Fruit fly (Drosophila melanogaster) S2 (cell line): ENCODE results near the gene CG31601.

Experiments
- CG8478 ChIP-seq: fragments of >200 bp; optimal IDR thresholded peaks from 2 replicates; lab custom pipeline; 2018
- CTCF ChIP-seq, 2 experiments: fragments of >200 bp; optimal IDR thresholded peaks; 2 replicates each; lab custom pipeline; 2018

- TF ChIP-seq CTCF (optimal IDR thresholded peaks at IDR 0.05; lab: Kevin White, UChicago) (no peak), CG8478 (no peak)
Observed at dm6 chr2L:22036877-22037276, 6.8 kb downstream of the CG31601 start.
